Worm (Caenorhabditis elegans): ENCODE data around the gene C37C3.12.

The C37C3.12 gene

DNA sequence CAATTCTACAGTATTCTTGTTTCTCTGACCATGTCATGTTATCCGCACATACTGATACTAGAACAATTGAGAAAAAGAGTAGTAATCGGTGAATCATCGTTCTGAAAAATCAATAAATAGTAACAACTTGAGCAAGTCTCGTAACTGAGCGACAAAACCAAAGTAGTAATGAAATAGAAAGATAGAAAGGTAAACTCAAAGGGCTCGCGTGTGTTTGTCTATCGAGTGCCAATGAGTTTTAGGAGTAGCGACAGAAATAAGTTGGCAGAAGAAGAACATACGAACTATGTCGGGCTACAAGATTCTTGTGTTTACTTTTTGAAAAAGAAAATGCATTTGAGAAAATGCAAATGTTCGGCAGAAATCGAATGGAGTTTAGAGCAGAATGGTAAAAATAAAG, at the start of gene C37C3.12:
Gene C37C3.12, minus strand, starts transcription at position 101 of the 400 bp plus-strand sequence.
- TF ChIP-seq hlh-6 (tag; optimal IDR thresholded peaks at IDR 0.05) (no peak), zip-5 (tag; optimal IDR thresholded peaks at IDR 0.05) (no peak), ceh-22 (tag; optimal IDR thresholded peaks at IDR 0.05) (no peak), hlh-13 (GFP tag; optimal IDR thresholded peaks at IDR 0.05) (no peak), C08G9.2 (tag; optimal IDR thresholded peaks at IDR 0.05) (no peak), ceh-9 (tag; optimal IDR thresholded peaks at IDR 0.05) (no peak), Y22D7AL.16 (tag; optimal IDR thresholded peaks at IDR 0.05) (no peak), ceh-24 (tag; optimal IDR thresholded peaks at IDR 0.05) (no peak), unc-86 (tag; optimal IDR thresholded peaks at IDR 0.05) (no peak), fax-1 (tag; optimal IDR thresholded peaks at IDR 0.05) (no peak)

DNA sequence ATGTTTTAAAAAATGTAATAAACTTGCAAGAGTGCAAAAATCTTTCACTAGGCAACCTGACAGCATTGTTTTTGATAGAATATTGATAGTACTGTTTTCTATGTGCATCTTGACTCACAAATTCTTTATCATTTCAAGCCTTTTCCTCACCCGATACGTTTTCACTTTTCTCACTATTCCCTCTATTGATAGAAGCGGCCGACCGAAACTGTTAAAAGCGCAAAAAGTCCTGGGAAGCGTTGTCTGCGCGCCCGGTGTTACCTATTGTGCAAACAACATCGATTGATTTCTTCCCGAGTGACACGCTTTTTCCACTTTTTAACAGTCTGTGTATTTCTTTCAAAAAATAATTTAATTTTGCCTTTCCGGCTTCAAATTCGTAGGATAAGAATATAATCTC, 48.7 kb upstream of the C37C3.12 start:
- TF ChIP-seq fax-1 (tag; optimal IDR thresholded peaks at IDR 0.05) (no peak), pat-9 (tag; optimal IDR thresholded peaks at IDR 0.05) (no peak), ceh-34 (tag; optimal IDR thresholded peaks at IDR 0.05) (no peak), K02D7.2 (tag; optimal IDR thresholded peaks at IDR 0.05) (no peak), gmeb-2 (tag; optimal IDR thresholded peaks at IDR 0.05) (no peak), hlh-8 (tag; optimal IDR thresholded peaks at IDR 0.05) (no peak), ceh-14 (tag; optimal IDR thresholded peaks at IDR 0.05) (no peak), tbx-2 (tag; optimal IDR thresholded peaks at IDR 0.05) (no peak), hlh-30 (tag; optimal IDR thresholded peaks at IDR 0.05; ENCODE audit: insufficient read depth) (no peak), pha-2 (tag; optimal IDR thresholded peaks at IDR 0.05) (no peak), hlh-15 (tag; optimal IDR thresholded peaks at IDR 0.05) (no peak), sdc-2 (tag; optimal IDR thresholded peaks at IDR 0.05) (no peak), lim-6 (tag; optimal IDR thresholded peaks at IDR 0.05) (no peak), K09A11.1 (tag; optimal IDR thresholded peaks at IDR 0.05; ENCODE audit: insufficient read depth) (no peak), ceh-45 (GFP tag; IDR thresholded peaks at IDR 0.05) (no peak), unc-55 (GFP tag; optimal IDR thresholded peaks at IDR 0.05) (no peak), ahr-1 (tag; optimal IDR thresholded peaks at IDR 0.05) (no peak), pax-1 (tag; optimal IDR thresholded peaks at IDR 0.05) (no peak), dve-1 (tag; optimal IDR thresholded peaks at IDR 0.05) (no peak), ceh-48 (tag; optimal IDR thresholded peaks at IDR 0.05) (no peak)

DNA sequence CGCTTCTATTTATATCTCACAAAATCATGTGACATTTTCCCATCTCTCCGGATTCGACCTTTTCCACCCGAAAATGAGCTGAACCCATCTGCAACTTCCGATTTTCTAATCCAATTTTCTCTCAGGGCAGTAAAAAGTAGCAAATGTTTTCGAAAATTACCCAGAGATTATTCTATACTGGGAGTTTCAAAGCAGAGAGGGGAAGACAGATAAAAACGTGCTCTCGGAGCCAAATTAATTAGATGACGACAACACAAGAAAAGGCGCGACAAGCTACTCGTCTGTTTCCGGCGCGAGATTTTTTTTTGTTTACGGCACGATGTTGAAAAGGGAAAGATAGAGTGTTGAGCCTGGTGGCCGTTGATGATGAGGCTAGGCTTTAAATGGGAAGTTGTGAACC, 45.1 kb upstream of the C37C3.12 start:
- TF ChIP-seq pag-3 (tag; optimal IDR thresholded peaks at IDR 0.05; ENCODE audit: borderline replicate concordance) (no peak), ztf-16 (tag; optimal IDR thresholded peaks at IDR 0.05) (no peak), T23F11.4 (GFP tag; optimal IDR thresholded peaks at IDR 0.05) (no peak), F13H6.1 (tag; optimal IDR thresholded peaks at IDR 0.05) (no peak), fax-1 (tag; optimal IDR thresholded peaks at IDR 0.05) (no peak), C08G9.2 (tag; optimal IDR thresholded peaks at IDR 0.05) (no peak), lim-6 (tag; optimal IDR thresholded peaks at IDR 0.05) (no peak), ref-2 (tag; optimal IDR thresholded peaks at IDR 0.05) (no peak), unc-3 (GFP tag; conservative IDR thresholded peaks at IDR 0.05) (no peak), unc-3 (tag; optimal IDR thresholded peaks at IDR 0.05) (no peak), ceh-48 (tag; optimal IDR thresholded peaks at IDR 0.05) (no peak), pax-1 (tag; optimal IDR thresholded peaks at IDR 0.05) (no peak), ceh-18 (tag; optimal IDR thresholded peaks at IDR 0.05) (no peak), pat-9 (tag; optimal IDR thresholded peaks at IDR 0.05) (no peak), ttx-3 (tag; optimal IDR thresholded peaks at IDR 0.05) (no peak), pha-2 (tag; optimal IDR thresholded peaks at IDR 0.05) (no peak)

DNA sequence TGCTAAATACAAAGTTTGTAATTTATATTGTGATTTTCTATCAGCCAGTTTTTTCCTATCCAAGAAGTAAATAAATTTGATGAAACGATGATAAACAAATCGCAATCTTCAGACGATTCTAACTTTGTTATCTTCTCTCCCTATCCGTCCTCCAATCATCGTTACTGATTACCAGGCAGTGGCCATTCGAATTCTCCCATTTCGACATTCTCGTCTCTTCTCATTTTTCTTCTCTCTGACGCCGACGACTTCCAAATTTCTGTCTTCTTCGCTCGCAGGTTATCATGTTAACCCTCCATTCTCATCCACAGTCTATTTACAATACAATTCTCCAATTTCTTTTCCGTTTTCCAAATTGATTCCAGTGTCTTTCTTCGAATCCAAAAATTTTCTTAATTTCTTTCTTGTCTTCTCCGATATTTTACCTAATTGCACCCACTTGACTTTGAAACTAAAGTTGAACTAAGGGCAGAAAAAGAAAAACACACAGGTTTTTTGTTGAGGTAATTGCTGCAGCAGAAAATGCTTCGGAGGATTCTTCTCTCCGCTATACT, 39.1 kb upstream of the C37C3.12 start, which contains the start of gene F40A3.2:
Gene F40A3.2, plus strand, starts transcription at position 504 of the 554 bp plus-strand sequence.
- TF ChIP-seq ceh-9 (tag; optimal IDR thresholded peaks at IDR 0.05) (no peak), T23F11.4 (GFP tag; optimal IDR thresholded peaks at IDR 0.05) (no peak), nhr-232 (tag; optimal IDR thresholded peaks at IDR 0.05) (no peak), F13H6.1 (tag; optimal IDR thresholded peaks at IDR 0.05) (no peak), nfya-1 (tag; optimal IDR thresholded peaks at IDR 0.05) (no peak), tbx-2 (tag; optimal IDR thresholded peaks at IDR 0.05) (no peak), ceh-34 (tag; optimal IDR thresholded peaks at IDR 0.05) (no peak), sox-2 (GFP tag; IDR thresholded peaks at IDR 0.05) (no peak), ztf-16 (tag; optimal IDR thresholded peaks at IDR 0.05) (no peak), unc-86 (tag; optimal IDR thresholded peaks at IDR 0.05) (no peak), pag-3 (tag; optimal IDR thresholded peaks at IDR 0.05; ENCODE audit: borderline replicate concordance) (no peak), elt-2 (tag; optimal IDR thresholded peaks at IDR 0.05) (no peak), unc-55 (GFP tag; optimal IDR thresholded peaks at IDR 0.05) (no peak)

Measured in whole organism, late embryonic.